Fruit fly (Drosophila melanogaster): ENCODE measurements around the gene CG3430.

Gene CG3430

dm6 chr2L:6948540-6948942 is 8.3 kb upstream of the CG3430 start, which contains the start of gene ihog (continued):
- TF ChIP-seq Xrp1 (GFP tag; IDR thresholded peaks at IDR 0.05) (no peak), Optix (GFP tag; IDR thresholded peaks at IDR 0.05) (no peak), Fer3 (tag; optimal IDR thresholded peaks at IDR 0.05) (no peak), CG1602 (GFP tag; optimal IDR thresholded peaks at IDR 0.05) (no peak), yki (optimal IDR thresholded peaks at IDR 0.05) (no peak), Ssrp (tag; optimal IDR thresholded peaks at IDR 0.05) (no peak), jumu (GFP tag; optimal IDR thresholded peaks at IDR 0.05) (no peak), D19A (tag; optimal IDR thresholded peaks at IDR 0.05) (no peak), CG11093 (GFP tag; IDR thresholded peaks at IDR 0.05) (no peak), Dfd (GFP tag; optimal IDR thresholded peaks at IDR 0.05) (no peak), nom (GFP tag; optimal IDR thresholded peaks at IDR 0.05) (peak; percentile 20), fd102C (GFP tag; optimal IDR thresholded peaks at IDR 0.05) (no peak), CG3163 (GFP tag; optimal IDR thresholded peaks at IDR 0.05) (no peak), ham (GFP tag; IDR thresholded peaks at IDR 0.05) (no peak), kni (GFP tag; optimal IDR thresholded peaks at IDR 0.05) (no peak), prd (optimal IDR thresholded peaks at IDR 0.05) (no peak), prd (GFP tag; IDR thresholded peaks at IDR 0.05) (no peak), disco-r (GFP tag; optimal IDR thresholded peaks at IDR 0.05) (no peak), Side (GFP tag; optimal IDR thresholded peaks at IDR 0.05) (no peak), CG10321 (GFP tag; IDR thresholded peaks at IDR 0.05) (no peak), CG10209 (GFP tag; optimal IDR thresholded peaks at IDR 0.05) (no peak), mam (GFP tag; optimal IDR thresholded peaks at IDR 0.05) (no peak), CG4282 (GFP tag; optimal IDR thresholded peaks at IDR 0.05) (peak; percentile 17), PHDP (tag; optimal IDR thresholded peaks at IDR 0.05) (peak; percentile 0), CG11247 (GFP tag; IDR thresholded peaks at IDR 0.05) (no peak), CG10565 (GFP tag; optimal IDR thresholded peaks at IDR 0.05) (no peak), CG10654 (GFP tag; optimal IDR thresholded peaks at IDR 0.05) (no peak), CG6254 (GFP tag; optimal IDR thresholded peaks at IDR 0.05) (peak; percentile 4), C15 (GFP tag; IDR thresholded peaks at IDR 0.05) (no peak), knrl (GFP tag; IDR thresholded peaks at IDR 0.05; ENCODE audit: partially characterized antibody) (peak; percentile 66; the same call in 2 of the 3 replicates), danr (GFP tag; IDR thresholded peaks at IDR 0.05) (no peak), hbn (GFP tag; IDR thresholded peaks at IDR 0.05; ENCODE audit: partially characterized antibody) (0 out of 2 replicates have a peak, but pooled peaks have one; percentile 23), Sry-δ (GFP tag; optimal IDR thresholded peaks at IDR 0.05) (peak; percentile 3), CG9876 (GFP tag; optimal IDR thresholded peaks at IDR 0.05) (no peak), pum (GFP tag; optimal IDR thresholded peaks at IDR 0.05) (no peak), exex (tag; optimal IDR thresholded peaks at IDR 0.05) (no peak), Ravus (GFP tag; IDR thresholded peaks at IDR 0.05) (no peak), Dip3 (GFP tag; optimal IDR thresholded peaks at IDR 0.05) (no peak), Asciz (GFP tag; optimal IDR thresholded peaks at IDR 0.05) (no peak), chn (GFP tag; optimal IDR thresholded peaks at IDR 0.05) (no peak), GATAe (GFP tag; conservative IDR thresholded peaks at IDR 0.05) (no peak), CG1024 (GFP tag; IDR thresholded peaks at IDR 0.05) (no peak), schlank (tag; optimal IDR thresholded peaks at IDR 0.05) (no peak), wdn (GFP tag; IDR thresholded peaks at IDR 0.05) (no peak), ab (GFP tag; optimal IDR thresholded peaks at IDR 0.05) (no peak), repo (GFP tag; optimal IDR thresholded peaks at IDR 0.05) (no peak), Hr39 (optimal IDR thresholded peaks at IDR 0.05) (no peak), CG8765 (GFP tag; IDR thresholded peaks at IDR 0.05) (no peak), CG11456 (GFP tag; IDR thresholded peaks at IDR 0.05) (no peak), CG2678 (tag; optimal IDR thresholded peaks at IDR 0.05) (no peak), org-1 (GFP tag; optimal IDR thresholded peaks at IDR 0.05) (no peak), CG9727 (GFP tag; optimal IDR thresholded peaks at IDR 0.05) (no peak), CoRest (tag; optimal IDR thresholded peaks at IDR 0.05) (no peak), pros (GFP tag; optimal IDR thresholded peaks at IDR 0.05) (no peak)

Data from whole organism, embryonic.